Worm (Caenorhabditis elegans) whole organism, mixed stage, embryonic: ENCODE data around the gene cca-1.

Experiments used
- M03D4.4 ChIP-seq: sonication (generic microtip); optimal IDR thresholded peaks from 2 replicates; lab custom pipeline; 2017; ENCODE audit warnings: mild to moderate bottlenecking, missing genetic modification characterization, missing compliant biosample characterization
- bed-3 ChIP-seq: fragments of 200-800 bp; sonication (Bioruptor generic); optimal IDR thresholded peaks from 3 replicates; lab custom pipeline; 2018; ENCODE audit warnings: mild to moderate bottlenecking, missing genetic modification characterization, moderate library complexity, missing compliant biosample characterization
- blmp-1 ChIP-seq: fragments of 150-350 bp; optimal IDR thresholded peaks from 2 replicates; lab custom pipeline; 2014; ENCODE audit warnings: missing biosample characterization, missing genetic modification characterization
- ceh-39 ChIP-seq: fragments of 150-350 bp; optimal IDR thresholded peaks from 2 replicates; lab custom pipeline; 2014; ENCODE audit warnings: missing biosample characterization, missing genetic modification characterization
- ceh-43 ChIP-seq: fragments of 200-800 bp; sonication (Bioruptor generic); optimal IDR thresholded peaks from 2 replicates; lab custom pipeline; 2018; ENCODE audit warnings: mild to moderate bottlenecking, missing genetic modification characterization, moderate library complexity, missing compliant biosample characterization
- ceh-83 ChIP-seq: fragments of 200-800 bp; sonication (Bioruptor generic); optimal IDR thresholded peaks from 2 replicates; lab custom pipeline; 2018; ENCODE audit warnings: mild to moderate bottlenecking, missing genetic modification characterization, missing compliant biosample characterization
- ces-1 ChIP-seq: fragments of 150-350 bp; optimal IDR thresholded peaks from 2 replicates; lab custom pipeline; 2014; ENCODE audit warnings: missing biosample characterization, missing genetic modification reagents, missing genetic modification characterization
- cnd-1 ChIP-seq: fragments of 200-800 bp; sonication (Bioruptor generic); optimal IDR thresholded peaks from 2 replicates; lab custom pipeline; 2018; ENCODE audit warnings: mild to moderate bottlenecking, missing genetic modification characterization, missing compliant biosample characterization
- drap-1 ChIP-seq: fragments of 200-800 bp; sonication (Bioruptor generic); optimal IDR thresholded peaks from 3 replicates; lab custom pipeline; 2018; ENCODE audit warnings: mild to moderate bottlenecking, missing genetic modification characterization, missing compliant biosample characterization
- elt-1 ChIP-seq: sonication (generic microtip); optimal IDR thresholded peaks from 2 replicates; lab custom pipeline; 2017; ENCODE audit warnings: missing genetic modification characterization, mild to moderate bottlenecking, missing compliant biosample characterization, antibody characterized with exemption, moderate library complexity, borderline replicate concordance; ENCODE audit not compliant: insufficient read depth
- flh-1 ChIP-seq: fragments of 200-800 bp; sonication (Bioruptor generic); optimal IDR thresholded peaks from 2 replicates; lab custom pipeline; 2018; ENCODE audit warnings: mild to moderate bottlenecking, missing genetic modification characterization, moderate library complexity, missing compliant biosample characterization
- ham-2 ChIP-seq: fragments of 200-800 bp; sonication (Bioruptor generic); optimal IDR thresholded peaks from 2 replicates; lab custom pipeline; 2018; ENCODE audit warnings: mild to moderate bottlenecking, missing genetic modification characterization, missing compliant biosample characterization
- hlh-1 ChIP-seq: fragments of 150-350 bp; optimal IDR thresholded peaks from 2 replicates; lab custom pipeline; 2014; ENCODE audit warnings: missing biosample characterization, missing genetic modification reagents, missing genetic modification characterization
- lin-13 ChIP-seq: fragments of 150-350 bp; optimal IDR thresholded peaks from 2 replicates; lab custom pipeline; 2014; ENCODE audit warnings: missing biosample characterization, missing genetic modification characterization
- lin-32 ChIP-seq: fragments of 200-800 bp; sonication (Bioruptor generic); optimal IDR thresholded peaks from 2 replicates; lab custom pipeline; 2018; ENCODE audit warnings: mild to moderate bottlenecking, missing genetic modification characterization, missing compliant biosample characterization
- lsy-2 ChIP-seq: fragments of 150-350 bp; optimal IDR thresholded peaks from 2 replicates; lab custom pipeline; 2014; ENCODE audit warnings: missing biosample characterization, missing genetic modification characterization
- mab-5 ChIP-seq: fragments of 150-350 bp; optimal IDR thresholded peaks from 2 replicates; lab custom pipeline; 2014; ENCODE audit warnings: missing biosample characterization, missing genetic modification characterization
- mep-1 ChIP-seq: fragments of 150-350 bp; optimal IDR thresholded peaks from 2 replicates; lab custom pipeline; 2017; ENCODE audit warnings: missing biosample characterization, missing genetic modification reagents, missing genetic modification characterization, inconsistent platforms
- nhr-12 ChIP-seq: fragments of 150-350 bp; optimal IDR thresholded peaks from 2 replicates; lab custom pipeline; 2014; ENCODE audit warnings: missing biosample characterization, missing genetic modification characterization
- nhr-2 ChIP-seq: fragments of 150-350 bp; optimal IDR thresholded peaks from 2 replicates; lab custom pipeline; 2014; ENCODE audit warnings: missing biosample characterization, missing genetic modification characterization
- nhr-237 ChIP-seq: fragments of 150-350 bp; optimal IDR thresholded peaks from 2 replicates; lab custom pipeline; 2014; ENCODE audit warnings: missing biosample characterization, missing genetic modification characterization
- nhr-76 ChIP-seq: sonication (generic microtip); optimal IDR thresholded peaks from 2 replicates; lab custom pipeline; 2017; ENCODE audit warnings: missing biosample characterization, missing genetic modification characterization
- pha-4 ChIP-seq: fragments of 150-350 bp; optimal IDR thresholded peaks from 2 replicates; lab custom pipeline; 2018; ENCODE audit warnings: missing biosample characterization, missing genetic modification reagents, missing genetic modification characterization
- sem-2 ChIP-seq: fragments of 200-800 bp; sonication (Bioruptor generic); optimal IDR thresholded peaks from 2 replicates; lab custom pipeline; 2018; ENCODE audit warnings: mild to moderate bottlenecking, missing genetic modification characterization, missing compliant biosample characterization
- snpc-4 ChIP-seq: fragments of 150-350 bp; optimal IDR thresholded peaks from 2 replicates; lab custom pipeline; 2014; ENCODE audit warnings: missing biosample characterization, missing genetic modification characterization
- sptf-1 ChIP-seq: sonication (generic microtip); optimal IDR thresholded peaks from 2 replicates; lab custom pipeline; 2017; ENCODE audit warnings: mild to moderate bottlenecking, missing genetic modification characterization, moderate library complexity, missing compliant biosample characterization
- tbx-8 ChIP-seq: fragments of 200-800 bp; sonication (Bioruptor generic); optimal IDR thresholded peaks from 2 replicates; lab custom pipeline; 2018; ENCODE audit warnings: mild to moderate bottlenecking, missing genetic modification characterization, moderate library complexity, missing compliant biosample characterization
- unc-120 ChIP-seq: sonication (generic microtip); optimal IDR thresholded peaks from 2 replicates; lab custom pipeline; 2017; ENCODE audit warnings: missing genetic modification characterization, missing compliant biosample characterization; ENCODE audit not compliant: poor library complexity, severe bottlenecking
- unc-39 ChIP-seq: fragments of 150-350 bp; optimal IDR thresholded peaks from 2 replicates; lab custom pipeline; 2014; ENCODE audit warnings: missing biosample characterization, missing genetic modification characterization
- unc-62 ChIP-seq: fragments of 150-350 bp; optimal IDR thresholded peaks from 2 replicates; lab custom pipeline; 2014; ENCODE audit warnings: missing biosample characterization, missing genetic modification reagents, missing genetic modification characterization
- ztf-11 ChIP-seq: fragments of 150-350 bp; optimal IDR thresholded peaks from 2 replicates; lab custom pipeline; 2014; ENCODE audit warnings: missing biosample characterization, missing genetic modification characterization

Gene cca-1

DNA sequence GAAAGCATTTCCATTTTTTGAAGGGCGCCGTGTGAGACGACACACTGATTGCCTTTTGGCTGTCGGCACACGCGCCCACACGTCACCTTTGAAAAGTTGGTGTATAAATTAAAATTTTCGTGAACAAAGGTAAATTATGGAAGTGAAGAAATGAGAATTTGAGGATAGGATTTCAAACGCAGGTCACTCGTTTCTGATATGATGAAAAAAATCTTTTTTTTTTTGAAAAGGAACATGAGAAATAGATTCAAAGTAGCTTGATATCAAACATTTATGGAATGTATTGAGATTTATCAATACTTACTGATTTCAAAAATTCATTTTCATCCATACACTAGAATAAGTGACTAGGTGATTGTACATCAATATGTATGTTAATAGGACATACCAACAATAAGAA, 58.2 kb downstream of the cca-1 start:
- TF ChIP-seq cnd-1 (tag; lab: Kevin White, UChicago) (no peak), bed-3 (GFP tag; lab: Kevin White, UChicago) (no peak), hlh-1 (tag; lab: Kevin White, UChicago) (no peak), flh-1 (GFP tag; lab: Kevin White, UChicago) (no peak), lin-32 (no peak), ces-1 (no peak), unc-120 (tag; lab: Kevin White, UChicago) (no peak), ztf-11 (tag; lab: Kevin White, UChicago) (no peak), snpc-4 (tag; lab: Kevin White, UChicago) (no peak), blmp-1 (tag; lab: Kevin White, UChicago) (no peak), tbx-8 (GFP tag; lab: Kevin White, UChicago) (no peak), mab-5 (tag; lab: Kevin White, UChicago) (no peak), ham-2 (no peak), pha-4 (tag; lab: Kevin White, UChicago) (no peak), mep-1 (tag; lab: Kevin White, UChicago) (no peak)

- TF ChIP-seq nhr-76 (tag; lab: Kevin White, UChicago) (no peak), mep-1 (tag; lab: Kevin White, UChicago) (no peak), ces-1 (no peak), bed-3 (GFP tag; lab: Kevin White, UChicago) (no peak), ceh-39 (tag; lab: Kevin White, UChicago) (no peak), nhr-12 (no peak), lin-32 (no peak), sem-2 (GFP tag; lab: Kevin White, UChicago) (no peak), flh-1 (GFP tag; lab: Kevin White, UChicago) (no peak), lin-13 (no peak), ham-2 (no peak), mab-5 (tag; lab: Kevin White, UChicago) (no peak), ceh-43 (GFP tag; lab: Kevin White, UChicago) (no peak), elt-1 (no peak), nhr-237 (tag; lab: Kevin White, UChicago) (no peak)
Observed at ce11 chrX:7816434-7816974, 59.2 kb downstream of the cca-1 start, which contains the start of the genes sek-1 and R03G5.6. sek-1 (plus strand) TSS chrX:7816734. R03G5.6 (minus strand) TSS chrX:7816924.

DNA sequence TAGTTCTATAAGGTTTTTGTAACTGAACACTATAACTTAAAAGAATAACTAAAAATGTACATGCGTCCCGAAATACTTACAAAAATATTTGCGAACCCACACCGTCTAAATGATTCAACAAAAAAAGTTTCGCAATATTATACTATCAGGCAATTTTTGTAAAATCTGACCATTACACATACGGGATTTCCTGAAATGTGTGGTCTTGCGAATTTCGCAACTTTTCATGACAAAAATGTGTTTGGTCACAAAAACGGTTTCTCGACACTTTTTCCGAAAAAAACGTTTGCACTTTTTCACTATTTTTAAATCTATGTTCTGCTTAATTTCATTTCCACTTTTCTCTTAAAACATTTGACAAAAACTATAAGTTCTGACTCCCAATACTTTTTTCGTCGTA, 60.5 kb downstream of the cca-1 start:
- TF ChIP-seq tbx-8 (GFP tag; lab: Kevin White, UChicago) (no peak), sem-2 (GFP tag; lab: Kevin White, UChicago) (no peak), lin-32 (no peak), pha-4 (tag; lab: Kevin White, UChicago) (no peak), ham-2 (no peak), unc-39 (no peak), ces-1 (no peak), ceh-39 (tag; lab: Kevin White, UChicago) (no peak), ztf-11 (tag; lab: Kevin White, UChicago) (no peak), flh-1 (GFP tag; lab: Kevin White, UChicago) (no peak)
- TF ChIP-seq, all 35 proteins: peak for 0

- TF ChIP-seq bed-3 (GFP tag; lab: Kevin White, UChicago) (no peak), mab-5 (tag; lab: Kevin White, UChicago) (no peak), tbx-8 (GFP tag; lab: Kevin White, UChicago) (no peak), unc-62 (GFP tag; lab: Kevin White, UChicago) (no peak), flh-1 (GFP tag; lab: Kevin White, UChicago) (no peak), ceh-83 (no peak), nhr-2 (tag; lab: Kevin White, UChicago) (no peak), M03D4.4 (tag; lab: Kevin White, UChicago) (no peak), drap-1 (GFP tag; lab: Kevin White, UChicago) (no peak), snpc-4 (tag; lab: Kevin White, UChicago) (no peak), lsy-2 (tag; lab: Kevin White, UChicago) (no peak), sptf-1 (tag; lab: Kevin White, UChicago) (peak; percentile 10), ces-1 (no peak), blmp-1 (tag; lab: Kevin White, UChicago) (peak; percentile 7), lin-32 (no peak), elt-1 (no peak), hlh-1 (tag; lab: Kevin White, UChicago) (no peak)
Observed at ce11 chrX:7814747-7815146, 61.0 kb downstream of the cca-1 start.
